Worm (Caenorhabditis elegans) whole organism, late embryonic: ENCODE measurements around the gene col-89.

Experiments
- T23F11.4 ChIP-seq: fragments of 200-800 bp; sonication (Bioruptor generic); optimal IDR thresholded peaks from 2 replicates; lab custom pipeline; 2018; ENCODE audit warnings: mild to moderate bottlenecking, missing genetic modification characterization, missing compliant biosample characterization
- ama-1 ChIP-seq: fragments of 150-350 bp; optimal IDR thresholded peaks from 2 replicates; lab custom pipeline; 2014
- ceh-14 ChIP-seq: sonication (generic microtip); optimal IDR thresholded peaks from 2 replicates; lab custom pipeline; 2016; ENCODE audit warnings: missing genotype, missing genetic modification characterization, missing compliant biosample characterization
- ceh-6 ChIP-seq: fragments of 200-800 bp; sonication (Bioruptor generic); optimal IDR thresholded peaks from 2 replicates; lab custom pipeline; 2018; ENCODE audit warnings: mild to moderate bottlenecking, missing genetic modification characterization, missing compliant biosample characterization
- elt-4 ChIP-seq: sonication (generic microtip); optimal IDR thresholded peaks from 2 replicates; lab custom pipeline; 2016; ENCODE audit warnings: missing genetic modification characterization, missing compliant biosample characterization
- fkh-6 ChIP-seq: sonication (generic microtip); optimal IDR thresholded peaks from 2 replicates; lab custom pipeline; 2016; ENCODE audit warnings: missing genetic modification characterization, missing compliant biosample characterization
- hlh-8 ChIP-seq: sonication (generic microtip); optimal IDR thresholded peaks from 2 replicates; lab custom pipeline; 2016; ENCODE audit warnings: missing genotype, missing genetic modification characterization, missing compliant biosample characterization
- nfya-1 ChIP-seq: sonication (generic microtip); optimal IDR thresholded peaks from 2 replicates; lab custom pipeline; 2017; ENCODE audit warnings: missing genetic modification characterization, mild to moderate bottlenecking, missing compliant biosample characterization, antibody characterized with exemption, moderate library complexity
- pha-4 ChIP-seq: fragments of 150-350 bp; optimal IDR thresholded peaks from 2 replicates; lab custom pipeline; 2018; ENCODE audit warnings: missing biosample characterization, missing genetic modification reagents, missing genetic modification characterization
- pros-1 ChIP-seq: fragments of 150-350 bp; optimal IDR thresholded peaks from 2 replicates; lab custom pipeline; 2014; ENCODE audit warnings: missing biosample characterization, missing genetic modification reagents, missing genetic modification characterization
- tbx-7 ChIP-seq: sonication (generic microtip); optimal IDR thresholded peaks from 2 replicates; lab custom pipeline; 2016; ENCODE audit warnings: missing genotype, missing genetic modification characterization, missing compliant biosample characterization
- unc-3 ChIP-seq, 2 experiments: fragments of 200-800 bp in 1 of 2; sonication (Bioruptor generic) in 1 of 2; sonication (generic microtip) in 1 of 2; conservative IDR thresholded peaks in 1 of 2; optimal IDR thresholded peaks in 1 of 2; 2 replicates each; pipeline versions ENCODE4 v1.3.6 to Lab custom; 2016 to 2022; ENCODE audit warnings: missing compliant biosample characterization in 2 of 2, missing genetic modification characterization in 2 of 2, missing genetic modification reagents in 1 of 2
- ztf-16 ChIP-seq: sonication (generic microtip); optimal IDR thresholded peaks from 2 replicates; lab custom pipeline; 2017; ENCODE audit warnings: missing genetic modification characterization, missing compliant biosample characterization

DNA sequence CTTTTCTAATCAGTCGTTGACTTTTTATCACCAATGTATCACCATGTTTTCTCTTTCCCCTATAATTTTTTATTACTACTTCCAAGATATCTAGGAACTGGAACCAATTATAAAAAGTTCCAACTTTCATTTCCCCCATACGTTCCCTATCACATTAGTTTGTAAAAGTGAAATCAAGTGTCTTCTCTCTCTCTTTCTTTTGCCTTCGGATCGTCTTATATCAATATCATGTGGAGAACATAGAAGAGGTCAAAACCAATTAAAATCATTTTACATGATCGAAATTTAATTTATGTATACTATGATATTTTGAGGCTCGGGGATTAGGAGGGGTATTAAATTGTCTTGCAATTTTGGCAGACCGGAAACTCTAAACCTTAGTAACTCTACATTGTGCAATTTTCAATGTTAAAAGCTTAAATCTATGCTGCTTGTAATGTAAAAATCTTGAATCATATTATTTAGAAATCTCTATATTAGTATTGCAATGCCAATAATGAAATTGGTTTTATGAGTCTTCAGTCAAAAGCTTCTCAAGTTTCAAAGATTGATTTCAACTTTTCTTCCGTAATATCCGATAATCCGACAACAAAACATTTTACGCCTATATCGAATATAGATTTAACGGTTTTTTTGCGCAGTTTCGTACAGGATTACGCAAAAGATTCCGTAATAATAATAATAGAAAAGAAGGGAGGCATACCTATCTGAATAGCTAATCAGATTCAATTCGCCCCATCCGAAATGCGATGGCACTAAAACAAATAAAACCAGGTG lies 20.1 kb downstream of the col-89 start:
- TF ChIP-seq pros-1, result no peak
- TF ChIP-seq unc-3 (GFP tag; conservative IDR thresholded peaks at IDR 0.05; lab: Robert Waterston, UW), result no peak
- no peak for TF ChIP-seq unc-3 (tag; optimal IDR thresholded peaks at IDR 0.05; lab: Kevin White, UChicago)
- TF ChIP-seq T23F11.4 (GFP tag; lab: Kevin White, UChicago), result no peak
- TF ChIP-seq ama-1, result no peak
- TF ChIP-seq ceh-14 (tag; lab: Kevin White, UChicago), result no peak
- TF ChIP-seq ceh-6 (GFP tag; lab: Kevin White, UChicago), result no peak
- no peak for TF ChIP-seq nfya-1 (tag; lab: Kevin White, UChicago)
- TF ChIP-seq pha-4 (tag; lab: Kevin White, UChicago), result no peak
- no peak for TF ChIP-seq hlh-8 (tag; lab: Kevin White, UChicago)
- no peak for TF ChIP-seq elt-4 (tag; lab: Kevin White, UChicago)
- TF ChIP-seq tbx-7 (tag; lab: Kevin White, UChicago), result no peak
- no peak for TF ChIP-seq ztf-16
- no peak for TF ChIP-seq fkh-6
